Worm (Caenorhabditis elegans) whole organism, L4/young adult: ENCODE data around the gene F49E12.7.

ENCODE experiments used
- W03F9.2 ChIP-seq: fragments of 150-350 bp; optimal IDR thresholded peaks from 2 replicates; lab custom pipeline; 2014; ENCODE audit warnings: missing biosample characterization, missing genetic modification characterization
- dao-5 ChIP-seq: sonication (generic microtip); optimal IDR thresholded peaks from 2 replicates; lab custom pipeline; 2016; ENCODE audit warnings: missing genotype, missing genetic modification characterization, moderate library complexity, missing compliant biosample characterization
- him-1 ChIP-seq: sonication (generic microtip); optimal IDR thresholded peaks from 2 replicates; lab custom pipeline; 2016; ENCODE audit warnings: missing genotype, missing genetic modification reagents, missing genetic modification characterization, missing compliant biosample characterization

Gene F49E12.7

DNA sequence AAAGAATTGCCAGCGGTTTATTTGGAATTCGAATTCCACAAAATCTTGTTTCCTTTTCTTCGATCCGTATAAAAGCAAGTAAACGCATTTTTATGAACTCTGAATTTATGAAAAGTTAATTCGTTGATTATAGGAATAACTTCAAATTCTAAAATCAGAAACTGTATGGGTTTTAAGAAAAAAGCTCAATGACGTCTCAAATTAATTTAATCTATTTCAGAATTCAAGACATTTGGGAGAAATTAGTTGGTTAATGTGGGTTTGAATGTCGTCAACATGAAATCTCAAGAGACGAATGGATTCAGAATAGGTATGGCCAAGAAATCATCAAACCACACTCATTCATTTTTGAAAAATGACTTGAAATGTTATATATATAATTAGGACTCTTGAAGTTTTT, at the start of gene F49E12.7:
Gene F49E12.7 (minus strand): TSS at position 101 of the 400 bp plus-strand sequence.
- TF ChIP-seq dao-5 (tag; lab: Kevin White, UChicago) (no peak), him-1 (tag; lab: Kevin White, UChicago) (no peak), W03F9.2 (tag; lab: Kevin White, UChicago) (no peak)

DNA sequence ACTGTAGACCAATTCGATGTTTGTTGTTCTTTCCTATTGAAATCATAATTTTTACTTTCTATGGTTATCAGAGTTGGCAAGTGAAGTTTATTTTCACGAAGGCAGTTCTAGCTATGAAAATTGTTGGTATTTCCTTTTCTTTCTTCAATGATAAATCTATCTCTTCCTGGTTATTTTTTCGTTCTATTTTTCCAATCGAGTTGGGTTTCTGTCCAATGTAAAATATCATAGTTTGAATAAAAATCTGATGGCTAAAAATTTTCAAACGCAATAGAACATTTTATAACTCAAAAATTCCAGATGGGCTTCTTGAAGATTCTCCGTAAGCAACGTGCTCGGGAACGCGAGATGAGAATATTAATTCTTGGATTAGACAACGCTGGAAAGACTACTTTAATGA, 48.1 kb upstream of the F49E12.7 start, which contains the start of gene evl-20:
Gene evl-20 (plus strand): TSS at position 301 of the 400 bp plus-strand sequence.
- TF ChIP-seq him-1 (tag; lab: Kevin White, UChicago) (no peak), dao-5 (tag; lab: Kevin White, UChicago) (no peak), W03F9.2 (tag; lab: Kevin White, UChicago) (no peak)

DNA sequence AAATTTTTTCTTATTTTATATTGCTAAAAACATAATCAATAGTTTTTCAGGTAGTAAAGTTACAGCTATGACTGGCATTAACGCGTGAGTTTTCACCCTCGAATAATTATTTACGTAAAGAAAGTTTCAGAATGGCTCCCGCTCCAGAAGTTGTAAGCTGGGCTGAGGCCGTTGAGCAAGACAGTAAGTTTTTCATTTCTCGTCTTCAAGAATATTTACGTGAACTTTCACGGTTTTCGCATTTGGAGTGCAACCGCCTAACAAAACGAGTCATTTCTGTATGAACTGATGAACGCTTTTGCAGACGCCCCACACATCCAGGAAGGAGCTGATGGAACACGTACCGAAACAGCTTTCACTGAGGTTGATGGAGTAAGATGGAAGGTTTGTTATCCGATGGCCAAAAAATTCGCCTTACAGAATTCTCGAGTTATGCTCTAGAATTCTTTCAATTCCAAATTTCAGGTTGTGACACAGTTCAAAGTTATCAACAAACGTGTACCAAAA, 46.8 kb upstream of the F49E12.7 start, which contains the start of gene eif-3.G:
Gene eif-3.G (plus strand): TSS at position 51 of the 507 bp plus-strand sequence.
- TF ChIP-seq W03F9.2 (tag; lab: Kevin White, UChicago): no peak
- TF ChIP-seq dao-5 (tag; lab: Kevin White, UChicago): no peak
- no peak for TF ChIP-seq him-1 (tag; lab: Kevin White, UChicago)

DNA sequence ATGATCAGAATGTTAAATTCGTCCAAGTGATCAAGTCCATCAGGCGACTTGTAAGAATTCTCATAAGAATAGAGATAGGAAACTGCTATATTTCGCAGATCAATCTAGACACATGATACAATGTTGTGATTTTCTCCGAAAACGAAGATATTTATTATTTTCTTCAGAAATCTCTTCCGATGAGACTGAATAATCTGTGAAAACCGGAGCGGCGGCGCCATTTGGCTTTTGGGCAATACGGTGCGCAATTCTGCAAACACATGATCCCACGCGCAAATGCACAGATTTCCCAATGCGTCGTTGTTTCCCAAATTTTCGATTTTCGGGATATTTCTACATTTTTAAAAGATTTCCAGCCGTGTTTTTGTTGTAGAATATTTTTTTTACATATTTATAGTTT, 46.2 kb upstream of the F49E12.7 start:
- TF ChIP-seq W03F9.2 (tag; lab: Kevin White, UChicago) (peak; percentile 63), dao-5 (tag; lab: Kevin White, UChicago) (no peak)

DNA sequence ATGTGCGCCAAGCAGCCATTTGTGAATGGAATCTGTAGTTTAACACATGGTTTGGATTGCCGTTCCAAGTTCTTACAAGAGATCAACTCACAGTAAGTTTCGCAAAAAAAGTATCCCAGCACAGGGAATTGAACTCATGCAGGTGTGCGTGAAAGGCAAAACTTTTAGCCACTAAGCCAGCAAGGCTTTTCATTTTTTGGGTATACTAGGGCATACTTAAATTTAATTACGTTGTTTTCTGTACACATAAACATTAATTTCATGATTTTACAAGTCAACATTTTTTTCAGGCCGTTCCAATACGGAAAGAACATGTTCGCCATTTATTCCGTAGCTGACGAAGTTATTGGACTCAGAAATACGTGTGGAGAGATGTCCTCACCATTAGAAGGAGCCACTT, 45.6 kb upstream of the F49E12.7 start:
- peak; percentile 86 for TF ChIP-seq dao-5 (tag; lab: Kevin White, UChicago)
- TF ChIP-seq W03F9.2 (tag; lab: Kevin White, UChicago): no peak

DNA sequence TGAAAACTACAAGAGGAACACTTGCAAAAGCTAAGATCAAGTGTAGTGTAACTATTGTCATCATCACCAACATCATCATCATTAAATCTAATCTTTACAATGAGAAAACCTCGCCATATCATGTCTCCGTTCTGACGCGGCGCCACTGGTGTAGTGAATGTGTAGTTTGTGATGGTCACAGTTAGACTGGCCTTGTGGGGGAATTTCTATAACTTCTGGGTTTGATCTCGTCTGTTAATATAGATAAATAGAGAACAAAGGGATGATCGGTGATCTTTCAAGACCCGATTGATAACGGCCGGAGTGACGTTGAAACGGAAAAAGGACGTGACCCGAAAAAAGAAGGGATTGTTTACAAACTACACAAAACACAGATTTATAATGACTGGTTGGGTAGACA, 44.9 kb upstream of the F49E12.7 start:
- TF ChIP-seq him-1 (tag; lab: Kevin White, UChicago) (no peak), W03F9.2 (tag; lab: Kevin White, UChicago) (no peak), dao-5 (tag; lab: Kevin White, UChicago) (no peak)

DNA sequence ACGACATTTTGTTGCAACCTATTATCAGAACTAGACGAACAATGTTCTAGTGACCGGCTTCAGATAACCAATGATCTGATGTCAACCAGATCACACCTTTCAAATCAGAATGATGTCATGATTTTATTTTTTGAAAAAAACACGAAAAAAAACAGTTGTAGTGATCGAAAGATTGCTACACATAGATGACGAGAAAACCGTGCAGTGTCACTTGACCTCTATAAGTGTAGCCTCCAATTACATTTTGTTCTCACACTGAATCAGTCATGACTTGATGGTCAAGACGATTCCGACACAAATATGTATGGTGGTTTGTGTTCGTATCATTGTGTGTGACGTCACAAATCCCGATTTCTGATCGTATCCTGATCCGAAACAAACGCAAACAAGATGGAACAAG, 44.2 kb upstream of the F49E12.7 start:
- TF ChIP-seq W03F9.2 (tag; lab: Kevin White, UChicago) (no peak), him-1 (tag; lab: Kevin White, UChicago) (no peak), dao-5 (tag; lab: Kevin White, UChicago) (no peak)

DNA sequence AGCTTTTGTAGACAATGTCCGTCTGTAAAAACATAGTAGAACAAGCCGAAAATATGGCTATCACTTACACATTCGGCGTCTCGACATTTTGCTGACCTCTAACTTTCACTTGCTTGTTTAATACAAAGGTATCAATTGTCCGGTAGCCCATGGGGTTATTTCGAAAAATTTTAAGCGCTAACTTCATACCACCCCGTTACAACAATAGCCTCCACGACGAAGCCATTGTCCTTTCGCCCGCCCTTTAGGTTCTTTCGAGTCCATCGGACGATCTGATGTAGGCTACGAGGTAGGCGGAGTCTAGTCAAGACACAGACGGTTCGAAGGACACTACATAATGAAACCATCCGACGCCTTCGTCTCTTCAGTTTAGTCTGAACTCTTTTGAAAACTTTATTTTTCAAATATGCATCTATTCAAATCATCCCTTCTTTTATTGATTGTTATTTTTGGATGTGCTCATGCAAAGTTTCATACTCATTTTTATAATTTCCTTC, 42.9 kb upstream of the F49E12.7 start, which contains the start of gene lips-10:
Gene lips-10 (plus strand): TSS at position 378 of the 497 bp plus-strand sequence.
- TF ChIP-seq W03F9.2 (tag; lab: Kevin White, UChicago) (no peak), him-1 (tag; lab: Kevin White, UChicago) (no peak), dao-5 (tag; lab: Kevin White, UChicago) (no peak)

DNA sequence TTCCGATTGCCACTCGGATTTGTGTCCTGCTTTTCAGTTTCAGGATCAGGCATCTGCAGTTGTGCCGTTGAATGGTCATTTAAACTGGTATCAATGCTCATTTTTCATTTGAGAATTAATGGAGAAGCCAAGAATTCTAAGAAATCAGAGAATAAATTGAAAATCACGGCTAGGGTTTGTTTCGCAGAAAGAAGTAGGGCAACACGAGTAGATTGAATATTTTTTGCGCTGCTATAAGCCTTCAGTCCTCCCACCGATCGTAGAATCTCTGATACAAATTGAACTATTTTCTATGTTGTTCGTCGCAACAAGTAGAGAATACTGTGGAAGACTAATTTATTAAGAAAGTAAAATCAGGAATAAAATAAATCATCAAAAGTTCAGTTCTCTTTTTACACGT, 41.1 kb upstream of the F49E12.7 start, which contains the start of gene acp-3:
Gene acp-3 (minus strand): TSS at position 101 of the 400 bp plus-strand sequence.
- TF ChIP-seq dao-5 (tag; lab: Kevin White, UChicago) (no peak), W03F9.2 (tag; lab: Kevin White, UChicago) (no peak), him-1 (tag; lab: Kevin White, UChicago) (no peak)

DNA sequence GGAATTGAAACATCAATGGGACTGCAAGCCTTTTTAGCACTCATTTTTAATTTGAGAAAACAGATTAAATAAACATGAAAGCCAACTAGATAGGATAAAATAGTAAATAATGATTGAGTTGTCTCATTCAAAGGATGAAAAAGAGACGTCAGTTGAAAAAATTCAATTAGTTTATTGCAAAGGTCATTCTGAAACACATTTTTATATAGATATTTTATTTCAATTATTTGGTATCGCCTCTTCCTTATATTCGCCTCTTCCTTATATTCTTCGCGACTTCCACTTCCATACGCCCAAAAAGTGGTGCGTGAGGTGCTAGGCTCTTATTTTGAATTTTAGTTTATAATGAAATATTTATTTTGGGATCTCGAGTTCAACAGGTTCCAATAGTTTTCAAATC, 39.1 kb upstream of the F49E12.7 start, which contains the start of gene acp-4:
Gene acp-4 (minus strand): TSS at position 101 of the 400 bp plus-strand sequence.
- no peak for TF ChIP-seq him-1 (tag; lab: Kevin White, UChicago)
- no peak for TF ChIP-seq W03F9.2 (tag; lab: Kevin White, UChicago)
- TF ChIP-seq dao-5 (tag; lab: Kevin White, UChicago): no peak

DNA sequence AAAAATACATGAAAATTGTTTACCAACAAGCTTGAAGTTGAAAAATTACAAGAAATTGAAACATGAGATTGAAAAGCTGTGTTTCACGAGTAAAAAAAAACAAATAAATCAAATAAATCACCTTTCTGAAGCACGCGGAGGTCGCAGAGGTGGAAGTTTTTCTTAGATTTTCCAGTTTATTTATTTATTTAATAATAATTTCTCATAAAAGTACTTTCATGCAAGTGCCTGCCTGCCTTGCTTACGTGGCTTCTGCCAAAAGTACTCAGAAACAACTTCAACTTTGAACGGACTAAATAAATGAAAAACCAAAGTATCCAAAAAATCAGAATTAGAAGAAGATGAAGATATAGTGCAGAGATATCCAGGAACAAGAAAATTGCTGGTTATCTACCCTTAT, 36.0 kb upstream of the F49E12.7 start, which contains the start of gene acp-2:
Gene acp-2 (minus strand): TSS at position 101 of the 400 bp plus-strand sequence.
- no peak for TF ChIP-seq dao-5 (tag; lab: Kevin White, UChicago)
- TF ChIP-seq W03F9.2 (tag; lab: Kevin White, UChicago): no peak
- no peak for TF ChIP-seq him-1 (tag; lab: Kevin White, UChicago)

DNA sequence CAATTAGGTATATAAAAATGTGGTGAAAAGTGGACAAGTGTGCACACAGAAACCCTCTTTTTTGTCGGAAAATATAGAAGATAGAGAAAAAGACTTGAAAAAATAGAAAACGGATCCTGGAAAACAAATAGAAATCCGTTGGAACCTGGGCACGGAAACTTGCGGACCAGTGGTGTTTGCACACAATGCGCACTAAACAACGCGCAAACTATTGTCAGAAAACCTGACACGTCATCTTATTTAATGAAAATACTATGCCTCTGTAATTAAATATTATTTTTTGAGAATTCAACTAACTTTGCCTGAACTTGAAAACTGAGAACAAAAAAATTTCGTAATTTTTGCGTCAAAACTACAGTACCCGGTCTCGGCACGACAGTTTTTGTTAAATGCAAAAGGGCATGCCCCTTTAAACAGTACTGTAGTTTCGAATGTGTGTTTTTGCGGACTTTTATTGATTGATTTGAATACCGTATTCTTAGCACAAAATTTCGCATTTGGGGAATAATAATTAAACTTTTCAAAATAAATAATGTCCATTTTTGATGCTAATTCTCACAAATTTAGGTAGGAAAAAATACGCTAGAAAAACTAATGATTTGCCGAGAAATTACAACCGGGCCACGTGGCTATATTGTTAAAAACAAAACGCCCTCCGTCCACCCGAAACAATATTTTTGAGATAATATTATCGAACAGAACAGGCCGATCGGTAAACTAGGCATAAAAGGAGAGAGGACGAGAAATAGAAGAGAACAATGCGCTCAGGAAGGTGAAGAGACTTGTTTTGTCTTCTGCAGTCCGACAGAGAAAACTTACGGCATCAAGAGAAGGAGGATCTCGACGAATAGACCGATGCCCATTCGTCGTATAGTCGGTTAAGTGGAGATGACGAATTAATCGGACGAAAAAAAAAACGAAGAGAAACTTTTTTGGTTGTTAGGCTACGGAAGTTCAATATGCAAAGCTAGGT, 33.3 kb upstream of the F49E12.7 start:
- no peak for TF ChIP-seq dao-5 (tag; lab: Kevin White, UChicago)
- TF ChIP-seq him-1 (tag; lab: Kevin White, UChicago): no peak
- peak; percentile 31 for TF ChIP-seq W03F9.2 (tag; lab: Kevin White, UChicago)

DNA sequence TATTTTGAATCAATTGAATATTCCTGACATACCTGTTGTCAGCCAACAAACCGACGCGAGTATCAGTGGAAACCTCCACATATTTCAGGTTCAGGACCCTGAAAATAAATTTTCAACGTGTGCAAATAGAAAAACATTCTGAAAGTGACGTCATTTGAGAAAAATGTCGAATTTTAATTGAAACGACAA, 32.7 kb upstream of the F49E12.7 start, which contains the start of gene F14E5.2:
Gene F14E5.2 (minus strand): TSS at position 101 of the 189 bp plus-strand sequence.
- TF ChIP-seq him-1 (tag; lab: Kevin White, UChicago): no peak
- TF ChIP-seq dao-5 (tag; lab: Kevin White, UChicago): no peak
